Fruit fly (Drosophila melanogaster) whole organism, prepupa: ENCODE data around the gene Trl.

ENCODE experiments used
- CG16779 ChIP-seq: fragments of 200-800 bp; sonication (Bioruptor generic); optimal IDR thresholded peaks from 3 replicates; lab custom pipeline; 2017; ENCODE audit warnings: missing biosample characterization, mild to moderate bottlenecking, missing genetic modification characterization
- CG31627 ChIP-seq: fragments of 200-800 bp; sonication (Bioruptor generic); optimal IDR thresholded peaks from 3 replicates; lab custom pipeline; 2016; ENCODE audit warnings: missing biosample characterization, missing genetic modification characterization
- CG9139 ChIP-seq: fragments of 200-800 bp; sonication (Bioruptor generic); optimal IDR thresholded peaks from 3 replicates; lab custom pipeline; 2017; ENCODE audit warnings: missing biosample characterization, mild to moderate bottlenecking, missing genetic modification characterization
- Eip78C ChIP-seq: fragments of 200-800 bp; sonication (Bioruptor generic); peaks from one replicate; lab custom pipeline; 2016; ENCODE audit warnings: missing biosample characterization, missing genetic modification characterization
- lz ChIP-seq: fragments of 200-800 bp; sonication (Bioruptor generic); optimal IDR thresholded peaks from 3 replicates; lab custom pipeline; 2016; ENCODE audit warnings: missing biosample characterization, missing genetic modification characterization
- net ChIP-seq: fragments of 200-800 bp; sonication (Bioruptor generic); optimal IDR thresholded peaks from 3 replicates; lab custom pipeline; 2016; ENCODE audit warnings: missing biosample characterization, missing genetic modification characterization
- topi ChIP-seq: fragments of 200-800 bp; sonication (Bioruptor generic); optimal IDR thresholded peaks from 3 replicates; lab custom pipeline; 2016; ENCODE audit warnings: missing biosample characterization, missing genetic modification characterization

DNA sequence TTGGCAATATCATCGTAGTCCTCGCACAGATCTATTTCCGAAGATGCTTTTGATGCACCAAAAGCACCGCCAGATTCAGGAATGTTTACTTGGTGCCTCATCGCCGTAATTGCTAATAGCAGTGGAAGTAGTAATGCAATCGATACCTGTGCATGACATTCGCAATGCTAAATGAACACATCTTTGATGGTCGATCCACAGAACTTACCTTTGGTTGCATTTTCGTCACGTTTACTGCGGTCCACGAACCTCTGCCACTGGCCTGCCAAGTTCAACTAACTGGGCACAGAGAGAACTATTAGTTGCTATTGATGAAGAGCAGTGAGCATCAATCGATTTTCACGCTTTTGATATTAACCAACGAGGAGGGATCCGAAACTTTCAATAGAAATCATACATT lies 59.3 kb downstream of the Trl start, which contains the start of gene CG17177:
- TF ChIP-seq CG16779 (no peak), topi (no peak), net (GFP tag; lab: Kevin White, UChicago) (no peak), CG31627 (no peak), Eip78C (no peak), lz (GFP tag; lab: Kevin White, UChicago) (no peak), CG9139 (GFP tag; lab: Kevin White, UChicago) (no peak)
